Worm (Caenorhabditis elegans): ENCODE measurements around the gene ins-21.

Gene ins-21

DNA sequence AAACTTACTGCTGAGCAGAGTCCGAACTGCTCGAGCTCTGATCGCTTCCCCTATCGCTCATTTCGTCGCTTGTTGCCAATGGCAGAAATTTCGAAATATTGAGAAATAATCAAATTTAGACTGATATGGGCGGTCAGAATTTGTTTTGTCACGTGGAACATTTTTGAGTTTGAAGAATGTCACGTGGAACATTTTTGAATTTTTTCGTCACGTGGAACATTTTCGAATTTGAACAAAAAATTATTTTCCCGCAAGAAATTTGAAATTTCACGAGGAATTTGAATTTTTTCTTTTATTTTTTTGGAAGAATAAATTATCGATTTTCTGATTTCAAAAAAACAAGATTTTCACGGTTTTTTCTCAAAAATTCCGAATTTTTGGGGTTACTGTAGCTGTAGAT lies 13.4 kb upstream of the ins-21 start, which contains the start of gene fbxa-155:
TSS of gene fbxa-155 (minus strand) at position 101 of the 400 bp plus-strand sequence.
- TF ChIP-seq fos-1 (tag; optimal IDR thresholded peaks at IDR 0.05) (no peak), lin-39 (tag; optimal IDR thresholded peaks at IDR 0.05) (no peak), nhr-47 (tag; optimal IDR thresholded peaks at IDR 0.05) (no peak), irx-1 (tag; optimal IDR thresholded peaks at IDR 0.05) (no peak), fkh-4 (tag; optimal IDR thresholded peaks at IDR 0.05; ENCODE audit: borderline replicate concordance) (no peak), dpl-1 (GFP tag; optimal IDR thresholded peaks at IDR 0.05) (no peak), pax-3 (tag; optimal IDR thresholded peaks at IDR 0.05) (no peak), dsc-1 (tag; optimal IDR thresholded peaks at IDR 0.05) (no peak)

DNA sequence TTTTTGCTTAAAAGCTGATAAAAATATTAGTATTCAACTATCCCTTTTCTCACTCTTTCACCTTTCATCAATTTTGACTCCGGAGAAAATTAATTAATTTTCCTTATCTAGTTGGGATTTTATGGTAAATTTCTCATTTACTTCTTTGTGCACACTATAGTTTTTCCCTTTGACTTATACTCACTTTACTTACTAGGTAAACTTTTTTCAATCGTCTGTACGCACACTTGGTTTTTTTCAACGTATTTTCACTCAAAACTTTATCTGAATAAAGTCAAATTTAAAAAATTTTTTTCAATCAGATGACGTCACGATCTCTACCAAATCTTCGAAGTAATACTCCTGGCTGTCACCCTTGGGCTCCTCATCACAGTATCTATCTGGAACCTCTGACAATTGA lies 11.4 kb upstream of the ins-21 start, which contains the start of gene C05B5.16:
TSS of gene C05B5.16 (plus strand) at position 301 of the 400 bp plus-strand sequence.
- TF ChIP-seq C04F5.9 (tag; optimal IDR thresholded peaks at IDR 0.05), result no peak

DNA sequence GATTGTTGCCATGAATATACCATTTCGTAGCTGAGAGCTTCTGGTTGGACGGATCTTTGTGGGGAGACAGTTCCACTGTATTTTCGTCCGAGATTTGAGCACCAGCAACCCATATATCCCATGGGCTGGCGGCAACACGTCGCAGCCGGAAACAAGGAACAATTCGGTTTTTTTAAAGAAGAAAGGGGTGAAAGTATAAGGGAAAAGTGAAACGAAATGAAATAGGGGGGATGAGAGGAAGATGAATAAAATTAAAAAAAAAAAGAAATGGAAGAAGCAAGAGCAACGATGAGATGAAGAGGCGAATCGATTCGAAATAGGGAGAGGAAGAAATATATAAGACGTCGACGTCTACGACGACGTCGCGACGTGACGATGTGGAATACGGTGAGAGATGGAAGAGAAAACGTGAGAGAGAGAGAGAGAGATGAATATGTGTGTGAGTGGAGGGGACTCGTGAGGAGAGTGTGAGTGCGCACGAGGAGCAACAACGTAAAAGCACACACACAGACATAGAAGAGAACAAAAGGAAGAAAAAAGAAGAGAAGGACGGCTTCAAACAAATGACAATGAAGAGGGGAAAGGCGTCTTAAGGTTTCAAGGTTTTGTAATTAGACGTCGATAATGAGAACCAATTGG lies 7.0 kb upstream of the ins-21 start, which contains the start of gene rgs-1:
TSS of gene rgs-1 (minus strand) at position 146 of the 639 bp plus-strand sequence.
- TF ChIP-seq fkh-4 (tag; optimal IDR thresholded peaks at IDR 0.05; ENCODE audit: borderline replicate concordance), result no peak
- no peak for TF ChIP-seq efl-3 (GFP tag; optimal IDR thresholded peaks at IDR 0.05)
- no peak for TF ChIP-seq ets-5 (GFP tag; IDR thresholded peaks at IDR 0.05)
- TF ChIP-seq tlp-1 (tag; optimal IDR thresholded peaks at IDR 0.05), result no peak
- TF ChIP-seq ces-1 (GFP tag; optimal IDR thresholded peaks at IDR 0.05), result no peak
- no peak for TF ChIP-seq nhr-237 (tag; optimal IDR thresholded peaks at IDR 0.05)
- no peak for TF ChIP-seq elt-2 (tag; optimal IDR thresholded peaks at IDR 0.05)
- TF ChIP-seq nhr-76 (tag; optimal IDR thresholded peaks at IDR 0.05), result no peak
- no peak for TF ChIP-seq ztf-11 (tag; optimal IDR thresholded peaks at IDR 0.05)
- TF ChIP-seq ceh-63 (GFP tag; optimal IDR thresholded peaks at IDR 0.05), result no peak
- TF ChIP-seq dsc-1 (tag; optimal IDR thresholded peaks at IDR 0.05), result peak; percentile 61
- TF ChIP-seq unc-62 (GFP tag; optimal IDR thresholded peaks at IDR 0.05), result no peak
- TF ChIP-seq sup-37 (GFP tag; optimal IDR thresholded peaks at IDR 0.05), result no peak
- TF ChIP-seq unc-30 (tag; optimal IDR thresholded peaks at IDR 0.05), result no peak
- peak; percentile 43 for TF ChIP-seq swsn-7 (tag; optimal IDR thresholded peaks at IDR 0.05)
- TF ChIP-seq C34B4.2 (tag; optimal IDR thresholded peaks at IDR 0.05), result no peak
- no peak for TF ChIP-seq sptf-1 (tag; optimal IDR thresholded peaks at IDR 0.05)
- TF ChIP-seq dpl-1 (GFP tag; optimal IDR thresholded peaks at IDR 0.05), result peak in 1 of 3 experiments; percentile 13
- TF ChIP-seq alr-1 (tag; optimal IDR thresholded peaks at IDR 0.05; ENCODE audit: borderline replicate concordance), result no peak
- TF ChIP-seq unc-98 (GFP tag; IDR thresholded peaks at IDR 0.05), result no peak
- TF ChIP-seq pag-3 (tag; optimal IDR thresholded peaks at IDR 0.05; ENCODE audit: borderline replicate concordance, insufficient read depth), result no peak
- TF ChIP-seq aly-2 (tag; optimal IDR thresholded peaks at IDR 0.05), result no peak
- TF ChIP-seq zag-1 (tag; optimal IDR thresholded peaks at IDR 0.05), result no peak
- no peak for TF ChIP-seq zip-4 (GFP tag; optimal IDR thresholded peaks at IDR 0.05)
- no peak for TF ChIP-seq ama-1 (optimal IDR thresholded peaks at IDR 0.05)
- peak; percentile 49 for TF ChIP-seq mep-1 (tag; optimal IDR thresholded peaks at IDR 0.05)
- TF ChIP-seq C04F5.9 (tag; optimal IDR thresholded peaks at IDR 0.05), result no peak
- no peak for TF ChIP-seq lir-3 (tag; optimal IDR thresholded peaks at IDR 0.05; ENCODE audit: poor library complexity)
- TF ChIP-seq tbx-2 (tag; optimal IDR thresholded peaks at IDR 0.05), result peak; percentile 33
- no peak for TF ChIP-seq fos-1 (tag; optimal IDR thresholded peaks at IDR 0.05)
- TF ChIP-seq nhr-19 (GFP tag; conservative IDR thresholded peaks at IDR 0.05), result no peak
- peak; percentile 3 to 76 (median 11) for TF ChIP-seq ceh-82 (tag; optimal IDR thresholded peaks at IDR 0.05)
- no peak for TF ChIP-seq vab-15 (tag; optimal IDR thresholded peaks at IDR 0.05)
- TF ChIP-seq rnt-1 (tag; optimal IDR thresholded peaks at IDR 0.05), result no peak
- peak in 1 of 2 experiments; percentile 55 for TF ChIP-seq lin-35 (GFP tag; optimal IDR thresholded peaks at IDR 0.05)
- TF ChIP-seq hlh-4 (tag; optimal IDR thresholded peaks at IDR 0.05), result no peak
- TF ChIP-seq C16A3.4 (tag; optimal IDR thresholded peaks at IDR 0.05), result no peak
- no peak for TF ChIP-seq nhr-84 (tag; optimal IDR thresholded peaks at IDR 0.05)
- TF ChIP-seq snpc-4 (tag; optimal IDR thresholded peaks at IDR 0.05), result peak; percentile 34
- TF ChIP-seq nhr-47 (tag; optimal IDR thresholded peaks at IDR 0.05), result peak; percentile 61
- TF ChIP-seq pax-3 (tag; optimal IDR thresholded peaks at IDR 0.05), result no peak
- peak; percentile 7 to 46 for TF ChIP-seq lsy-2 (tag; optimal IDR thresholded peaks at IDR 0.05)
- TF ChIP-seq elt-3 (tag; optimal IDR thresholded peaks at IDR 0.05), result no peak
- TF ChIP-seq nhr-28 (tag; optimal IDR thresholded peaks at IDR 0.05), result no peak
